Fruit fly (Drosophila melanogaster): ENCODE measurements around the gene Acp63F.

- TF ChIP-seq CTCF (optimal IDR thresholded peaks at IDR 0.05) (no peak), CG8478 (optimal IDR thresholded peaks at IDR 0.05) (no peak)
Measured at dm6 chr3L:3798488-3798887, 17.7 kb downstream of the Acp63F start.

Measured in S2 (cell line).